Fruit fly (Drosophila melanogaster) Kc167 (cell line): ENCODE data around the gene snk.

ENCODE experiments used
- Myc ChIP-seq: fragments of >200 bp; optimal IDR thresholded peaks from 2 replicates; lab custom pipeline; 2017; ENCODE audit warnings: missing external identifiers
- Sin3A ChIP-seq: fragments of >200 bp; optimal IDR thresholded peaks from 2 replicates; lab custom pipeline; 2018; ENCODE audit warnings: missing external identifiers
- h ChIP-seq: fragments of >200 bp; optimal IDR thresholded peaks from 3 replicates; lab custom pipeline; 2018; ENCODE audit warnings: missing external identifiers
- insv ChIP-seq: fragments of >200 bp; optimal IDR thresholded peaks from 3 replicates; lab custom pipeline; 2018; ENCODE audit warnings: missing external identifiers
- psq ChIP-seq: fragments of >200 bp; optimal IDR thresholded peaks from 2 replicates; lab custom pipeline; 2017; ENCODE audit warnings: missing external identifiers

DNA sequence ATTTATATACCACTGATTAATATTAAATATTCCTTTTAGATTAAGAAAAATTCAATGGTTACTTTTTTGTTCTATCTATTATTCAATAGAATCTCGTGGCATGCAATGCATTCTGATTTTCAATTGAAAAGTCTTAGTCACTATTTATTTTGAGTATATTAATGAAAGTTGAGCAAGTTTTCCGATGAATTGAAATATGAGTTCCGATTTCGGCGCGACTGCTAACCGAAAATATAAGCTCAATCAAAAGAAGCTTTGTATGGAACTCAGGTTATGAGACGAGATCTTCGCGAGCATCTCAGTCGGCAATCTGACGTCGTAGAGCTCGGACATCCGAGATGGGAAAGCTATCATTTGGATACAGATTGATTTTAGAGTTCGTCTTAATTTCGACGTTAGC lies 4.5 kb downstream of the snk start, which contains the start of gene CG11668:
- TF ChIP-seq insv (lab: Kevin White, UChicago), result no peak
- TF ChIP-seq psq (lab: Kevin White, UChicago), result no peak
- no peak for TF ChIP-seq h (lab: Kevin White, UChicago)
- no peak for TF ChIP-seq Myc (lab: Kevin White, UChicago)
- no peak for TF ChIP-seq Sin3A
